Worm (Caenorhabditis elegans) whole organism, mixed stage, embryonic: ENCODE measurements around the gene cut-2.

ENCODE experiments used
- M03D4.4 ChIP-seq: sonication (generic microtip); optimal IDR thresholded peaks from 2 replicates; lab custom pipeline; 2017; ENCODE audit warnings: mild to moderate bottlenecking, missing genetic modification characterization, missing compliant biosample characterization
- bed-3 ChIP-seq: fragments of 200-800 bp; sonication (Bioruptor generic); optimal IDR thresholded peaks from 3 replicates; lab custom pipeline; 2018; ENCODE audit warnings: mild to moderate bottlenecking, missing genetic modification characterization, moderate library complexity, missing compliant biosample characterization
- blmp-1 ChIP-seq: fragments of 150-350 bp; optimal IDR thresholded peaks from 2 replicates; lab custom pipeline; 2014; ENCODE audit warnings: missing biosample characterization, missing genetic modification characterization
- ceh-39 ChIP-seq: fragments of 150-350 bp; optimal IDR thresholded peaks from 2 replicates; lab custom pipeline; 2014; ENCODE audit warnings: missing biosample characterization, missing genetic modification characterization
- ceh-43 ChIP-seq: fragments of 200-800 bp; sonication (Bioruptor generic); optimal IDR thresholded peaks from 2 replicates; lab custom pipeline; 2018; ENCODE audit warnings: mild to moderate bottlenecking, missing genetic modification characterization, moderate library complexity, missing compliant biosample characterization
- ceh-83 ChIP-seq: fragments of 200-800 bp; sonication (Bioruptor generic); optimal IDR thresholded peaks from 2 replicates; lab custom pipeline; 2018; ENCODE audit warnings: mild to moderate bottlenecking, missing genetic modification characterization, missing compliant biosample characterization
- ces-1 ChIP-seq: fragments of 150-350 bp; optimal IDR thresholded peaks from 2 replicates; lab custom pipeline; 2014; ENCODE audit warnings: missing biosample characterization, missing genetic modification reagents, missing genetic modification characterization
- cnd-1 ChIP-seq: fragments of 200-800 bp; sonication (Bioruptor generic); optimal IDR thresholded peaks from 2 replicates; lab custom pipeline; 2018; ENCODE audit warnings: mild to moderate bottlenecking, missing genetic modification characterization, missing compliant biosample characterization
- drap-1 ChIP-seq: fragments of 200-800 bp; sonication (Bioruptor generic); optimal IDR thresholded peaks from 3 replicates; lab custom pipeline; 2018; ENCODE audit warnings: mild to moderate bottlenecking, missing genetic modification characterization, missing compliant biosample characterization
- elt-1 ChIP-seq: sonication (generic microtip); optimal IDR thresholded peaks from 2 replicates; lab custom pipeline; 2017; ENCODE audit warnings: missing genetic modification characterization, mild to moderate bottlenecking, missing compliant biosample characterization, antibody characterized with exemption, moderate library complexity, borderline replicate concordance; ENCODE audit not compliant: insufficient read depth
- elt-3 ChIP-seq: fragments of 150-350 bp; optimal IDR thresholded peaks from 2 replicates; lab custom pipeline; 2014; ENCODE audit warnings: missing biosample characterization, missing genetic modification characterization
- flh-1 ChIP-seq: fragments of 200-800 bp; sonication (Bioruptor generic); optimal IDR thresholded peaks from 2 replicates; lab custom pipeline; 2018; ENCODE audit warnings: mild to moderate bottlenecking, missing genetic modification characterization, moderate library complexity, missing compliant biosample characterization
- ham-2 ChIP-seq: fragments of 200-800 bp; sonication (Bioruptor generic); optimal IDR thresholded peaks from 2 replicates; lab custom pipeline; 2018; ENCODE audit warnings: mild to moderate bottlenecking, missing genetic modification characterization, missing compliant biosample characterization
- hlh-1 ChIP-seq: fragments of 150-350 bp; optimal IDR thresholded peaks from 2 replicates; lab custom pipeline; 2014; ENCODE audit warnings: missing biosample characterization, missing genetic modification reagents, missing genetic modification characterization
- lin-13 ChIP-seq: fragments of 150-350 bp; optimal IDR thresholded peaks from 2 replicates; lab custom pipeline; 2014; ENCODE audit warnings: missing biosample characterization, missing genetic modification characterization
- lin-32 ChIP-seq: fragments of 200-800 bp; sonication (Bioruptor generic); optimal IDR thresholded peaks from 2 replicates; lab custom pipeline; 2018; ENCODE audit warnings: mild to moderate bottlenecking, missing genetic modification characterization, missing compliant biosample characterization
- lsy-2 ChIP-seq: fragments of 150-350 bp; optimal IDR thresholded peaks from 2 replicates; lab custom pipeline; 2014; ENCODE audit warnings: missing biosample characterization, missing genetic modification characterization
- mab-5 ChIP-seq: fragments of 150-350 bp; optimal IDR thresholded peaks from 2 replicates; lab custom pipeline; 2014; ENCODE audit warnings: missing biosample characterization, missing genetic modification characterization
- mep-1 ChIP-seq: fragments of 150-350 bp; optimal IDR thresholded peaks from 2 replicates; lab custom pipeline; 2017; ENCODE audit warnings: missing biosample characterization, missing genetic modification reagents, missing genetic modification characterization, inconsistent platforms
- mls-2 ChIP-seq: sonication (generic microtip); optimal IDR thresholded peaks from 2 replicates; lab custom pipeline; 2016; ENCODE audit warnings: mild to moderate bottlenecking, missing genetic modification characterization, moderate library complexity, missing compliant biosample characterization
- nhr-12 ChIP-seq: fragments of 150-350 bp; optimal IDR thresholded peaks from 2 replicates; lab custom pipeline; 2014; ENCODE audit warnings: missing biosample characterization, missing genetic modification characterization
- nhr-2 ChIP-seq: fragments of 150-350 bp; optimal IDR thresholded peaks from 2 replicates; lab custom pipeline; 2014; ENCODE audit warnings: missing biosample characterization, missing genetic modification characterization
- nhr-237 ChIP-seq: fragments of 150-350 bp; optimal IDR thresholded peaks from 2 replicates; lab custom pipeline; 2014; ENCODE audit warnings: missing biosample characterization, missing genetic modification characterization
- nhr-28 ChIP-seq: fragments of 150-350 bp; optimal IDR thresholded peaks from 2 replicates; lab custom pipeline; 2014; ENCODE audit warnings: missing biosample characterization, missing genetic modification characterization
- nhr-76 ChIP-seq: sonication (generic microtip); optimal IDR thresholded peaks from 2 replicates; lab custom pipeline; 2017; ENCODE audit warnings: missing biosample characterization, missing genetic modification characterization
- pha-4 ChIP-seq: fragments of 150-350 bp; optimal IDR thresholded peaks from 2 replicates; lab custom pipeline; 2018; ENCODE audit warnings: missing biosample characterization, missing genetic modification reagents, missing genetic modification characterization
- sem-2 ChIP-seq: fragments of 200-800 bp; sonication (Bioruptor generic); optimal IDR thresholded peaks from 2 replicates; lab custom pipeline; 2018; ENCODE audit warnings: mild to moderate bottlenecking, missing genetic modification characterization, missing compliant biosample characterization
- snpc-4 ChIP-seq: fragments of 150-350 bp; optimal IDR thresholded peaks from 2 replicates; lab custom pipeline; 2014; ENCODE audit warnings: missing biosample characterization, missing genetic modification characterization
- sptf-1 ChIP-seq: sonication (generic microtip); optimal IDR thresholded peaks from 2 replicates; lab custom pipeline; 2017; ENCODE audit warnings: mild to moderate bottlenecking, missing genetic modification characterization, moderate library complexity, missing compliant biosample characterization
- tbx-8 ChIP-seq: fragments of 200-800 bp; sonication (Bioruptor generic); optimal IDR thresholded peaks from 2 replicates; lab custom pipeline; 2018; ENCODE audit warnings: mild to moderate bottlenecking, missing genetic modification characterization, moderate library complexity, missing compliant biosample characterization
- unc-120 ChIP-seq: sonication (generic microtip); optimal IDR thresholded peaks from 2 replicates; lab custom pipeline; 2017; ENCODE audit warnings: missing genetic modification characterization, missing compliant biosample characterization; ENCODE audit not compliant: poor library complexity, severe bottlenecking
- unc-39 ChIP-seq: fragments of 150-350 bp; optimal IDR thresholded peaks from 2 replicates; lab custom pipeline; 2014; ENCODE audit warnings: missing biosample characterization, missing genetic modification characterization
- unc-62 ChIP-seq: fragments of 150-350 bp; optimal IDR thresholded peaks from 2 replicates; lab custom pipeline; 2014; ENCODE audit warnings: missing biosample characterization, missing genetic modification reagents, missing genetic modification characterization
- zip-8 ChIP-seq: fragments of 150-350 bp; optimal IDR thresholded peaks from 2 replicates; lab custom pipeline; 2014; ENCODE audit warnings: missing biosample characterization, missing genetic modification characterization
- ztf-11 ChIP-seq: fragments of 150-350 bp; optimal IDR thresholded peaks from 2 replicates; lab custom pipeline; 2014; ENCODE audit warnings: missing biosample characterization, missing genetic modification characterization

cut-2 gene

ce11 chrV:13394968-13395367 is 19.8 kb upstream of the cut-2 start:
- TF ChIP-seq unc-120 (tag; lab: Kevin White, UChicago) (no peak), unc-62 (GFP tag; lab: Kevin White, UChicago) (peak; percentile 64), sptf-1 (peak; percentile 2), ces-1 (GFP tag; lab: Kevin White, UChicago) (peak; percentile 12)

- peak; percentile 55 for TF ChIP-seq mep-1 (tag; lab: Kevin White, UChicago)
- TF ChIP-seq mab-5, result no peak
- TF ChIP-seq sem-2 (GFP tag; lab: Kevin White, UChicago), result no peak
- no peak for TF ChIP-seq lin-32 (GFP tag; lab: Kevin White, UChicago)
- peak; percentile 74 for TF ChIP-seq ces-1 (GFP tag; lab: Kevin White, UChicago)
- peak; percentile 66 for TF ChIP-seq unc-120 (tag; lab: Kevin White, UChicago)
- no peak for TF ChIP-seq blmp-1 (tag; lab: Kevin White, UChicago)
- TF ChIP-seq M03D4.4 (tag; lab: Kevin White, UChicago), result peak; percentile 66
- no peak for TF ChIP-seq elt-1 (tag; lab: Kevin White, UChicago)
- TF ChIP-seq pha-4 (tag; lab: Kevin White, UChicago), result no peak
- TF ChIP-seq unc-39 (tag; lab: Kevin White, UChicago), result no peak
- TF ChIP-seq drap-1 (GFP tag; lab: Kevin White, UChicago), result peak; percentile 51
- TF ChIP-seq zip-8, result no peak
- TF ChIP-seq snpc-4 (tag; lab: Kevin White, UChicago), result no peak
- peak; percentile 48 for TF ChIP-seq nhr-2 (tag; lab: Kevin White, UChicago)
- TF ChIP-seq ztf-11 (tag; lab: Kevin White, UChicago), result no peak
- peak; percentile 45 for TF ChIP-seq tbx-8 (GFP tag; lab: Kevin White, UChicago)
- TF ChIP-seq hlh-1, result peak; percentile 55
- TF ChIP-seq sptf-1, result peak; percentile 81
- TF ChIP-seq unc-62 (GFP tag; lab: Kevin White, UChicago), result peak; percentile 15
- no peak for TF ChIP-seq nhr-237 (tag; lab: Kevin White, UChicago)
- no peak for TF ChIP-seq elt-3 (tag; lab: Kevin White, UChicago)
- no peak for TF ChIP-seq bed-3 (GFP tag; lab: Kevin White, UChicago)
- no peak for TF ChIP-seq lsy-2
- TF ChIP-seq ceh-39, result no peak
- peak; percentile 74 for TF ChIP-seq mls-2 (tag; lab: Kevin White, UChicago)
- no peak for TF ChIP-seq ceh-83 (GFP tag; lab: Kevin White, UChicago)
- TF ChIP-seq nhr-28, result no peak
- no peak for TF ChIP-seq lin-13 (tag; lab: Kevin White, UChicago)
- no peak for TF ChIP-seq nhr-12 (tag; lab: Kevin White, UChicago)
- peak; percentile 49 for TF ChIP-seq cnd-1 (tag; lab: Kevin White, UChicago)
- no peak for TF ChIP-seq flh-1 (GFP tag; lab: Kevin White, UChicago)
- TF ChIP-seq ceh-43 (GFP tag; lab: Kevin White, UChicago), result no peak
- TF ChIP-seq ham-2 (GFP tag; lab: Kevin White, UChicago), result peak; percentile 27
- TF ChIP-seq nhr-76 (tag; lab: Kevin White, UChicago), result no peak
Measured at ce11 chrV:13396426-13396825, 18.3 kb upstream of the cut-2 start.

ce11 chrV:13401669-13402068 is 13.1 kb upstream of the cut-2 start:
- TF ChIP-seq ces-1 (GFP tag; lab: Kevin White, UChicago) (peak; percentile 65), blmp-1 (tag; lab: Kevin White, UChicago) (no peak), M03D4.4 (tag; lab: Kevin White, UChicago) (no peak)
- TF ChIP-seq, all 35 proteins: peak for 1

- TF ChIP-seq elt-3 (tag; lab: Kevin White, UChicago) (no peak), unc-62 (GFP tag; lab: Kevin White, UChicago) (peak; percentile 58), unc-120 (tag; lab: Kevin White, UChicago) (peak; percentile 24), cnd-1 (tag; lab: Kevin White, UChicago) (peak; percentile 9), mep-1 (tag; lab: Kevin White, UChicago) (no peak), hlh-1 (peak; percentile 56)
- TF ChIP-seq, all 35 proteins: peak for 4
Measured at ce11 chrV:13402524-13402923, 12.2 kb upstream of the cut-2 start.
